Worm (Caenorhabditis elegans) whole organism, young adult: ENCODE results near the gene R08D7.7.
A peak's percentile ranks its signal among the peaks of the same experiment; 100 is the strongest.

Source experiments
- B0035.1 ChIP-seq: sonication (generic microtip); optimal IDR thresholded peaks from 2 replicates; lab custom pipeline; 2016; ENCODE audit warnings: missing genetic modification characterization, mild to moderate bottlenecking, missing compliant biosample characterization, missing genotype, missing genetic modification reagents
- D2030.7 ChIP-seq: fragments of 200-800 bp; sonication (Bioruptor generic); IDR thresholded peaks from 2 replicates; pipeline ENCODE4 v1.3.6; 2022; ENCODE audit warnings: missing genetic modification reagents, missing genetic modification characterization, missing compliant biosample characterization
- F23B12.7 ChIP-seq: sonication (generic microtip); optimal IDR thresholded peaks from 2 replicates; lab custom pipeline; 2017; ENCODE audit warnings: missing genetic modification characterization, mild to moderate bottlenecking, missing compliant biosample characterization, antibody characterized with exemption, moderate library complexity; ENCODE audit not compliant: insufficient read depth
- F57A8.1 ChIP-seq: fragments of 200-800 bp; sonication (Bioruptor generic); optimal IDR thresholded peaks from 2 replicates; lab custom pipeline; 2018; ENCODE audit warnings: mild to moderate bottlenecking, missing genetic modification characterization, moderate library complexity, missing compliant biosample characterization
- T07F8.4 ChIP-seq: sonication (generic microtip); optimal IDR thresholded peaks from 2 replicates; lab custom pipeline; 2016; ENCODE audit warnings: mild to moderate bottlenecking, missing genetic modification characterization, moderate library complexity, missing compliant biosample characterization
- akir-1 ChIP-seq: fragments of 200-800 bp; sonication (Bioruptor generic); optimal IDR thresholded peaks from 2 replicates; lab custom pipeline; 2018; ENCODE audit warnings: mild to moderate bottlenecking, missing genetic modification characterization, moderate library complexity, missing compliant biosample characterization
- ama-1 ChIP-seq, 3 experiments: fragments of 150-350 bp in 1 of 3; sonication (generic microtip) in 2 of 3; optimal IDR thresholded peaks; 2 replicates each; lab custom pipeline; 2014 to 2018; ENCODE audit warnings: missing biosample characterization in 2 of 3, missing genetic modification characterization in 2 of 3, missing genetic modification reagents in 2 of 3
- aptf-2 ChIP-seq: fragments of 200-800 bp; sonication (Bioruptor generic); conservative IDR thresholded peaks from 2 replicates; pipeline ENCODE4 v1.3.6; 2022; ENCODE audit warnings: missing genetic modification reagents, missing genetic modification characterization, missing compliant biosample characterization
- aptf-3 ChIP-seq: fragments of 200-800 bp; sonication (Bioruptor generic); IDR thresholded peaks from 2 replicates; pipeline ENCODE4 v1.3.6; 2022; ENCODE audit warnings: missing genetic modification characterization, missing compliant biosample characterization
- attf-5 ChIP-seq: fragments of 200-800 bp; sonication (Bioruptor generic); optimal IDR thresholded peaks from 2 replicates; lab custom pipeline; 2018; ENCODE audit warnings: mild to moderate bottlenecking, missing genetic modification characterization, missing compliant biosample characterization
- bed-1 ChIP-seq: fragments of 200-800 bp; sonication (Bioruptor generic); IDR thresholded peaks from 2 replicates; pipeline ENCODE4 v1.3.6; 2022; ENCODE audit warnings: missing genetic modification reagents, missing genetic modification characterization, missing compliant biosample characterization
- cebp-1 ChIP-seq, 2 experiments: fragments of 200-800 bp in 1 of 2; sonication (Bioruptor generic) in 1 of 2; sonication (generic microtip) in 1 of 2; IDR thresholded peaks in 1 of 2; optimal IDR thresholded peaks in 1 of 2; 2 replicates each; pipeline versions ENCODE4 v1.3.6 to Lab custom; 2017 to 2022; ENCODE audit warnings: missing compliant biosample characterization in 2 of 2, missing genetic modification characterization in 2 of 2, mild to moderate bottlenecking in 1 of 2, missing genetic modification reagents in 1 of 2, moderate library complexity in 1 of 2
- ceh-100 ChIP-seq: fragments of 200-800 bp; sonication (Bioruptor generic); IDR thresholded peaks from 2 replicates; pipeline ENCODE4 v1.3.6; 2022; ENCODE audit warnings: missing genetic modification reagents, missing genetic modification characterization, missing compliant biosample characterization
- ceh-58 ChIP-seq: fragments of 200-800 bp; sonication (Bioruptor generic); IDR thresholded peaks from 2 replicates; pipeline ENCODE4 v1.3.6; 2022; ENCODE audit warnings: missing genetic modification characterization, missing compliant biosample characterization
- chd-7 ChIP-seq: sonication (generic microtip); optimal IDR thresholded peaks from 2 replicates; lab custom pipeline; 2016; ENCODE audit warnings: mild to moderate bottlenecking, missing genetic modification characterization, moderate library complexity, missing compliant biosample characterization
- die-1 ChIP-seq: sonication (generic microtip); optimal IDR thresholded peaks from 2 replicates; lab custom pipeline; 2016; ENCODE audit warnings: missing genotype, mild to moderate bottlenecking, missing genetic modification characterization, missing compliant biosample characterization
- egrh-3 ChIP-seq: fragments of 200-800 bp; sonication (Bioruptor generic); IDR thresholded peaks from 2 replicates; pipeline ENCODE4 v1.3.6; 2022; ENCODE audit warnings: missing genetic modification reagents, missing genetic modification characterization, missing compliant biosample characterization
- him-1 ChIP-seq: sonication (generic microtip); optimal IDR thresholded peaks from 2 replicates; lab custom pipeline; 2016; ENCODE audit warnings: missing genotype, missing genetic modification reagents, missing genetic modification characterization, missing compliant biosample characterization
- hlh-12 ChIP-seq: sonication (generic microtip); optimal IDR thresholded peaks from 2 replicates; lab custom pipeline; 2016; ENCODE audit warnings: missing genetic modification characterization, missing compliant biosample characterization
- lag-1 ChIP-seq: fragments of 200-800 bp; sonication (Bioruptor generic); IDR thresholded peaks from 2 replicates; pipeline ENCODE4 v1.3.6; 2022; ENCODE audit warnings: missing genetic modification reagents, missing genetic modification characterization, missing compliant biosample characterization
- lsl-1 ChIP-seq: fragments of 200-800 bp; sonication (Bioruptor generic); optimal IDR thresholded peaks from 2 replicates; lab custom pipeline; 2018; ENCODE audit warnings: mild to moderate bottlenecking, missing genetic modification characterization, moderate library complexity, missing compliant biosample characterization
- mcd-1 ChIP-seq: fragments of 200-800 bp; sonication (Bioruptor generic); IDR thresholded peaks from 2 replicates; pipeline ENCODE4 v1.3.6; 2022; ENCODE audit warnings: missing genetic modification reagents, missing genetic modification characterization, missing compliant biosample characterization
- nhr-179 ChIP-seq: sonication (generic microtip); optimal IDR thresholded peaks from 2 replicates; lab custom pipeline; 2016; ENCODE audit warnings: mild to moderate bottlenecking, missing genetic modification characterization, missing compliant biosample characterization
- nhr-80 ChIP-seq: sonication (generic microtip); optimal IDR thresholded peaks from 2 replicates; lab custom pipeline; 2016; ENCODE audit warnings: missing genetic modification characterization, missing compliant biosample characterization
- nhr-90 ChIP-seq: sonication (generic microtip); optimal IDR thresholded peaks from 2 replicates; lab custom pipeline; 2016; ENCODE audit warnings: missing genotype, mild to moderate bottlenecking, missing genetic modification characterization, missing compliant biosample characterization
- rcor-1 ChIP-seq: fragments of 200-800 bp; sonication (Bioruptor generic); IDR thresholded peaks from 2 replicates; pipeline ENCODE4 v1.3.6; 2022; ENCODE audit warnings: missing genetic modification reagents, missing genetic modification characterization, missing compliant biosample characterization
- snpc-1.3 ChIP-seq: sonication (generic microtip); optimal IDR thresholded peaks from 2 replicates; lab custom pipeline; 2017; ENCODE audit warnings: missing genetic modification characterization, mild to moderate bottlenecking, missing compliant biosample characterization, antibody characterized with exemption, moderate library complexity, missing genotype, missing genetic modification reagents; ENCODE audit not compliant: insufficient read depth
- somi-1 ChIP-seq: fragments of 200-800 bp; sonication (Bioruptor generic); optimal IDR thresholded peaks from 2 replicates; lab custom pipeline; 2018; ENCODE audit warnings: mild to moderate bottlenecking, missing genetic modification characterization, missing compliant biosample characterization
- tlf-1 ChIP-seq: fragments of 200-800 bp; sonication (Bioruptor generic); optimal IDR thresholded peaks from 2 replicates; lab custom pipeline; 2018; ENCODE audit warnings: mild to moderate bottlenecking, missing genetic modification characterization, missing compliant biosample characterization
- zfh-2 ChIP-seq: fragments of 200-800 bp; sonication (Bioruptor generic); conservative IDR thresholded peaks from 2 replicates; pipeline ENCODE4 v1.3.6; 2022; ENCODE audit warnings: missing genetic modification reagents, missing genetic modification characterization, missing compliant biosample characterization
- ztf-18 ChIP-seq: sonication (generic microtip); optimal IDR thresholded peaks from 2 replicates; lab custom pipeline; 2016; ENCODE audit warnings: missing genotype, mild to moderate bottlenecking, missing genetic modification characterization, missing compliant biosample characterization
- ztf-22 ChIP-seq: fragments of 200-800 bp; sonication (Bioruptor generic); optimal IDR thresholded peaks from 2 replicates; lab custom pipeline; 2018; ENCODE audit warnings: mild to moderate bottlenecking, missing genetic modification characterization, moderate library complexity, missing compliant biosample characterization
- ztf-6 ChIP-seq: fragments of 200-800 bp; sonication (Bioruptor generic); IDR thresholded peaks from 2 replicates; pipeline ENCODE4 v1.3.6; 2022; ENCODE audit warnings: missing genetic modification reagents, missing genetic modification characterization, missing compliant biosample characterization

The R08D7.7 gene

ce11 chrIII:9004658-9005057 lies 14.8 kb downstream of the R08D7.7 start (continued):
- TF ChIP-seq snpc-1.3 (tag; lab: Kevin White, UChicago) (no peak), ceh-58 (GFP tag; lab: Robert Waterston, UW) (0 out of 2 replicates have a peak, but pooled peaks have one; percentile 76), attf-5 (GFP tag; lab: Kevin White, UChicago) (no peak), lag-1 (GFP tag; lab: Robert Waterston, UW) (no peak), die-1 (tag; lab: Kevin White, UChicago) (peak; percentile 12), zfh-2 (GFP tag; lab: Robert Waterston, UW) (no peak), hlh-12 (tag; lab: Kevin White, UChicago) (no peak), ama-1 (optimal IDR thresholded peaks at IDR 0.05; lab: Kevin White, UChicago) (no peak), ama-1 (GFP tag; optimal IDR thresholded peaks at IDR 0.05; lab: Kevin White, UChicago) (peak in 1 of 2 experiments; percentile 44), rcor-1 (GFP tag; lab: Robert Waterston, UW) (no peak), F57A8.1 (no peak), aptf-2 (GFP tag; lab: Robert Waterston, UW) (no peak), him-1 (tag; lab: Kevin White, UChicago) (peak; percentile 41), F23B12.7 (tag; lab: Kevin White, UChicago) (no peak), ztf-18 (no peak), ztf-22 (GFP tag; lab: Kevin White, UChicago) (no peak), tlf-1 (GFP tag; lab: Kevin White, UChicago) (peak; percentile 20), T07F8.4 (tag; lab: Kevin White, UChicago) (no peak), chd-7 (tag; lab: Kevin White, UChicago) (no peak), nhr-90 (tag; lab: Kevin White, UChicago) (no peak), aptf-3 (GFP tag; lab: Robert Waterston, UW) (no peak)

DNA sequence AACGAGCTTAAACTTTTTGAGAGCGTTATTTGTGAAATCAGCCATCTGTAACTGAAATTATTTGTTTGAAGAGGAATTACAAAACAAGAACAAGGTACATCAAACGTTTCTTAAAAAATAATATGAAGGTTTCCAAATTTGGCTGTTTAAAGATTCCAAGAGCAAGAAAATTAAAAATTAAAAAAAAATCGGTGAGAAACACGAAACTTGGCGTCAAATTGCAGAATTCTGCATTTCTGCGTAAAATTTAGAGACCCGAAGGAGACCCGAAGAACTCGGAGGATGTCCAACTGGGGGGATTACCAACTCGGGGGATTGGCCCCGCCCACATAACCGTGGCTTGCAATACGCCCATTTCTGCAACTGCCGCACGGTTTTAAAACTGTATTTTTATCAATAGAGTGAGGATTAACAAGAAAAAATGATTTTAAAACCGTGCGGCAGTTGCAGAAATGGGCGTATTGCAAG lies 16.1 kb downstream of the R08D7.7 start, which contains the start of gene rab-6.1:
rab-6.1 (minus strand) TSS at position 51 of the 468 bp plus-strand sequence.
- TF ChIP-seq D2030.7 (peak; percentile 56), ceh-100 (GFP tag; lab: Robert Waterston, UW) (peak; percentile 65), bed-1 (GFP tag; lab: Robert Waterston, UW) (0 out of 2 replicates have a peak, but pooled peaks have one; percentile 24)
- TF ChIP-seq, all 124 proteins: peak for 3; not testable (repeated sequence) for 121

ce11 chrIII:9007183-9007582 lies 17.3 kb downstream of the R08D7.7 start:
- TF ChIP-seq cebp-1 (GFP tag; IDR thresholded peaks at IDR 0.05; lab: Robert Waterston, UW) (peak; percentile 46; the same call in 1 of the 2 replicates), cebp-1 (tag; optimal IDR thresholded peaks at IDR 0.05; lab: Kevin White, UChicago) (no peak), nhr-80 (tag; lab: Kevin White, UChicago) (peak; percentile 78), attf-5 (GFP tag; lab: Kevin White, UChicago) (peak; percentile 29), lsl-1 (no peak), nhr-179 (tag; lab: Kevin White, UChicago) (no peak), ama-1 (optimal IDR thresholded peaks at IDR 0.05; lab: Kevin White, UChicago) (no peak), ama-1 (GFP tag; optimal IDR thresholded peaks at IDR 0.05; lab: Kevin White, UChicago) (no peak), him-1 (tag; lab: Kevin White, UChicago) (no peak), akir-1 (GFP tag; lab: Kevin White, UChicago) (no peak), B0035.1 (tag; lab: Kevin White, UChicago) (no peak), ztf-18 (no peak), somi-1 (no peak), D2030.7 (no peak)

DNA sequence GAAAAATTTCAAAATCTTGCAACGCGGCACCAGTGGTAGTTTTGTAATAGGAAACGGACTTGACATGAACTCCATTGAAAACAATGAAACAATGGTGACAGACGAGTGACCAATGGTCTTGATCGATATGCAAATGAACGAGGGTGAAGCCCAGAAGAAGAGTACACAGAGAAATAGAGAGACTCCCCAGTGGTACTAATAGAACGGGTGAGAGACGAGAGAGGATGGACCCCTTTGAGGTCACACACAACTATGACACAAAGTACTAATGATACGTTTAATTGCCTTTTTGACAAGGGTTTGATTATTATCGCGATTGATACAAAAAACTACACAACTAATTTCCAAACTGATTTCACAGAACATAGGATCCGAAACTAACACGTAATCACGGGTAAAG lies 20.2 kb downstream of the R08D7.7 start, which contains the start of gene F59B2.8:
F59B2.8 (minus strand) TSS at position 151 of the 400 bp plus-strand sequence.
- no peak for TF ChIP-seq mcd-1 (GFP tag; lab: Robert Waterston, UW)
- no peak for TF ChIP-seq ztf-6 (GFP tag; lab: Robert Waterston, UW)
- TF ChIP-seq akir-1 (GFP tag; lab: Kevin White, UChicago) = no peak
- no peak for TF ChIP-seq nhr-90 (tag; lab: Kevin White, UChicago)
- no peak for TF ChIP-seq egrh-3 (GFP tag; lab: Robert Waterston, UW)
